Fruit fly (Drosophila melanogaster): Measurements from ENCODE around the gene RPA2.
A peak's percentile ranks its signal among the peaks of the same experiment; 100 is the strongest.

RPA2 gene

dm6 chr2L:20923088-20923571 is 2.8 kb downstream of the RPA2 start (continued):
- TF ChIP-seq Dp (GFP tag; optimal IDR thresholded peaks at IDR 0.05) (peak; percentile 27), Opbp (GFP tag; IDR thresholded peaks at IDR 0.05; ENCODE audit: partially characterized antibody) (no peak), eve (GFP tag; optimal IDR thresholded peaks at IDR 0.05) (no peak), crp (GFP tag; optimal IDR thresholded peaks at IDR 0.05) (peak in 1 of 2 experiments; percentile 79), Kr (GFP tag; optimal IDR thresholded peaks at IDR 0.05) (no peak), Atf6 (GFP tag; IDR thresholded peaks at IDR 0.05) (no peak), Hr39 (optimal IDR thresholded peaks at IDR 0.05) (no peak), sisA (GFP tag; IDR thresholded peaks at IDR 0.05) (no peak), sens (GFP tag) (peak; percentile 72), CG4424 (GFP tag; optimal IDR thresholded peaks at IDR 0.05) (no peak), CG8944 (GFP tag; optimal IDR thresholded peaks at IDR 0.05) (no peak), CG34376 (GFP tag; optimal IDR thresholded peaks at IDR 0.05) (no peak), emc (GFP tag; optimal IDR thresholded peaks at IDR 0.05) (no peak), CG7963 (GFP tag; IDR thresholded peaks at IDR 0.05; ENCODE audit: partially characterized antibody) (0 out of 3 replicates have a peak, but pooled peaks have one; percentile 7), abd-A (tag; optimal IDR thresholded peaks at IDR 0.05) (no peak), yki (optimal IDR thresholded peaks at IDR 0.05) (no peak), z (GFP tag; IDR thresholded peaks at IDR 0.05) (no peak), Eip74EF (GFP tag; optimal IDR thresholded peaks at IDR 0.05) (no peak), CG1832 (GFP tag; optimal IDR thresholded peaks at IDR 0.05) (no peak), Dref (GFP tag; IDR thresholded peaks at IDR 0.05) (0 out of 2 replicates have a peak, but pooled peaks have one; percentile 22), nmo (GFP tag; optimal IDR thresholded peaks at IDR 0.05) (no peak), CG17802 (tag; optimal IDR thresholded peaks at IDR 0.05) (peak; percentile 76), CG7271 (tag; optimal IDR thresholded peaks at IDR 0.05) (no peak)

DNA sequence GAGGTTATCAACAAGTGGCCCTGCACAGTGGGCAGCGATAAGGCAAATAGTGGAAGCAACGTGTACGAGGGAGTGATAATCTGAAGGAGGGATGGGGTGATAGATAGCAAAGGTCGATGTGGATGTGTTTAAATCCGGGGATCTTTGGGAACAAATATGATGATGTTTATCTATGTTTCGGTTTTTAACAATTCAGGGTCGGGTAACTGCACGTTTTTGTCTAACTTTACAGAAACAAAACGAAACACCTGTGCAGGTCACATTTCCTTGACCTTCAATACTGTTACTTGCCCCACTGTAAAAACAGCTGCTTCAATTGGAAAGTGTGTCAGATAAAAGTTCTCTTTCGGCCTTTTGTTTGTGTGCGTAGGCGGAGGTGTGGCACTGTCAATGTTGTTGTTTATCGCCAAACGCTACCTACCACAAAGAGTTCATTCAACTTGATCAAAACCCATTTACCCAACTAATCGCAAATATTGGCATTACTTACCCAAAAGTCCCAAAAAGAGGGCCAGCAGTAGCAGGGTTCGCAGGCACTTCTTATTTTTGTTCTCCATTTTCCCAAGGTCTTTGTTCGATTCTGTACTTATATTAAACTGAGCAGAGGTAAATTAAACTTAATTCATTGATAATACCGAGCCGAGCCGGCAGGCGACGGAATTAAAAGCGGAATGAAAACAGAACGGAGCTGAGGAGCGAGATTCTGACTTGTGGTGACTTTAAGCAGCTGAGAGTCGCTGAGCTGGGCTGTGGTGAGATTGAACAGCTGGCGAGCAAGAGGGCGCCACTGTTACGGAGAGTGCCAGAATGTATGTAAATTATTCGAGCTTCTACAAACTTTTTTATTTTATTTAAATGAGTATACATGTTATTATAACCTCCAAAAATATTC is 3.5 kb downstream of the RPA2 start, which contains the start of gene Mtp:
TSS of gene Mtp (minus strand) at position 681 of the 892 bp plus-strand sequence.
- no peak for TF ChIP-seq run (tag; optimal IDR thresholded peaks at IDR 0.05)
- no peak for TF ChIP-seq CG7745 (tag; optimal IDR thresholded peaks at IDR 0.05)
- TF ChIP-seq tap (tag; optimal IDR thresholded peaks at IDR 0.05) = peak; percentile 52
- TF ChIP-seq CG2129 (GFP tag; IDR thresholded peaks at IDR 0.05; ENCODE audit: partially characterized antibody) = no peak
- peak; percentile 74 for TF ChIP-seq Drgx (GFP tag; IDR thresholded peaks at IDR 0.05)
- TF ChIP-seq en (GFP tag; optimal IDR thresholded peaks at IDR 0.05) = peak; percentile 54
- peak; percentile 50; the same call in 1 of the 2 replicates for TF ChIP-seq CG1024 (GFP tag; IDR thresholded peaks at IDR 0.05)
- peak; percentile 55 for TF ChIP-seq mam (GFP tag; optimal IDR thresholded peaks at IDR 0.05)
- TF ChIP-seq B-H1 (GFP tag; IDR thresholded peaks at IDR 0.05) = no peak
- TF ChIP-seq Dref (GFP tag; IDR thresholded peaks at IDR 0.05) = no peak
- peak; percentile 75 for TF ChIP-seq Max (GFP tag; optimal IDR thresholded peaks at IDR 0.05)
- no peak; the same call in 1 of the 2 replicates for TF ChIP-seq CG6272 (GFP tag; IDR thresholded peaks at IDR 0.05)
- peak; percentile 57 for TF ChIP-seq CG14014 (GFP tag; IDR thresholded peaks at IDR 0.05)
- TF ChIP-seq kay (GFP tag; optimal IDR thresholded peaks at IDR 0.05) = peak; percentile 23
- peak; percentile 64 for TF ChIP-seq caup (GFP tag; optimal IDR thresholded peaks at IDR 0.05; ENCODE audit: severe bottlenecking)
- peak; percentile 9 for TF ChIP-seq CG14965 (GFP tag; optimal IDR thresholded peaks at IDR 0.05; ENCODE audit: borderline replicate concordance)
- no peak for TF ChIP-seq CG10959 (GFP tag; IDR thresholded peaks at IDR 0.05)
- no peak for TF ChIP-seq sna (GFP tag; IDR thresholded peaks at IDR 0.05; ENCODE audit: partially characterized antibody)
- peak; percentile 49 for TF ChIP-seq Lhr (GFP tag; optimal IDR thresholded peaks at IDR 0.05)
- TF ChIP-seq peb (GFP tag; IDR thresholded peaks at IDR 0.05) = peak; percentile 36
- TF ChIP-seq slbo (GFP tag; IDR thresholded peaks at IDR 0.05) = peak; percentile 46
- peak; percentile 56 for TF ChIP-seq YL-1 (GFP tag; optimal IDR thresholded peaks at IDR 0.05)
- peak; percentile 61 for TF ChIP-seq Kr (GFP tag; optimal IDR thresholded peaks at IDR 0.05)
- TF ChIP-seq CG33213 (GFP tag; optimal IDR thresholded peaks at IDR 0.05) = peak; percentile 16
- TF ChIP-seq Jarid2 (GFP tag; optimal IDR thresholded peaks at IDR 0.05) = no peak
- peak; percentile 28 for TF ChIP-seq nau (GFP tag; optimal IDR thresholded peaks at IDR 0.05)
- peak; percentile 81 for TF ChIP-seq org-1 (GFP tag; optimal IDR thresholded peaks at IDR 0.05)
- no peak for TF ChIP-seq Tbp (GFP tag; optimal IDR thresholded peaks at IDR 0.05)
